Worm (Caenorhabditis elegans): ENCODE results near the gene F32D8.15.

F32D8.15 gene

DNA sequence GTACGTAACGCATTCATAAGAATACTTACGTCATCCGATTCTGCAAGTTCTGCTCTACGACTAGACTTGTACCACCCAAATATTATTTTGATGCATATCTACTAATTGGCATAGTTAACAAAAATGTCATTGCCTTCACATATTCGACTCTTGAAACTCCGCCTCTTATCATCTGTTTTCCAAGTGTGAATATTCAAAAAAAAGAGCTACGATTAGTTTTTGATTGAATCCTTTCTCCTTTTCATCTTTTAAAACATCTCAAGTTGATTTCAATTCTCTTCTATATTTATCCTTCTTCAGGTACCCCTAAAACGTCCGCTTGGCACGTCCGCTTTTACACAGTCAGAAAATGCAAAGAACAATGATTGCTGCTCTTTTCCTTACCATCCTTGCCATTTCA lies 44.1 kb downstream of the F32D8.15 start, which contains the start of gene F17C11.2:
Gene F17C11.2, plus strand, starts transcription at position 301 of the 400 bp plus-strand sequence.
- TF ChIP-seq aha-1 (tag) = peak; percentile 38
- TF ChIP-seq nhr-41 (GFP tag; IDR thresholded peaks at IDR 0.05) = no peak
- TF ChIP-seq F44E2.7 (GFP tag; IDR thresholded peaks at IDR 0.05) = no peak
- no peak for TF ChIP-seq zag-1 (tag; optimal IDR thresholded peaks at IDR 0.05)

DNA sequence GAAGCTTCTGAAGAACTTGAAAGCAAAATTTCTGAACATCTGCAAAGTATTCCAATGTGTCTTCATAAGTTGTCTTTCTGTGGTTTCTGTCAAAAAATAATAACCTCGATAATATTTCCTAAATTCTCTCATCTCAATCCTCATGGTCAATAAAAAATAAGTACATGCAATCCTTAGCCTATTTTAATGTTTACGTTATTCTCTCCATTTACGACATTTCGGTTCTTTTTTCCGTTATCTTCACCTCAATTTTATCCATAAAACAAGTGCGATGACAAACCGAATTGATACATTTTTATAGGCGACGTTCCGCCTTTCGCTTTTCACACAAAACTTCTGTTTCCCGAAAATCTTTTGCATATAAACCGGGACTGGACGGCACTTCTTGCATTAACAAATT lies 45.7 kb downstream of the F32D8.15 start, which contains the start of gene col-153:
Gene col-153, plus strand, starts transcription at position 301 of the 400 bp plus-strand sequence.
- TF ChIP-seq F49E8.2 (tag; optimal IDR thresholded peaks at IDR 0.05; ENCODE audit: borderline replicate concordance) = no peak
- no peak for TF ChIP-seq ZK546.5 (tag; optimal IDR thresholded peaks at IDR 0.05)
- no peak for TF ChIP-seq mdt-29 (GFP tag; IDR thresholded peaks at IDR 0.05)
- TF ChIP-seq nhr-48 (tag; optimal IDR thresholded peaks at IDR 0.05) = no peak

DNA sequence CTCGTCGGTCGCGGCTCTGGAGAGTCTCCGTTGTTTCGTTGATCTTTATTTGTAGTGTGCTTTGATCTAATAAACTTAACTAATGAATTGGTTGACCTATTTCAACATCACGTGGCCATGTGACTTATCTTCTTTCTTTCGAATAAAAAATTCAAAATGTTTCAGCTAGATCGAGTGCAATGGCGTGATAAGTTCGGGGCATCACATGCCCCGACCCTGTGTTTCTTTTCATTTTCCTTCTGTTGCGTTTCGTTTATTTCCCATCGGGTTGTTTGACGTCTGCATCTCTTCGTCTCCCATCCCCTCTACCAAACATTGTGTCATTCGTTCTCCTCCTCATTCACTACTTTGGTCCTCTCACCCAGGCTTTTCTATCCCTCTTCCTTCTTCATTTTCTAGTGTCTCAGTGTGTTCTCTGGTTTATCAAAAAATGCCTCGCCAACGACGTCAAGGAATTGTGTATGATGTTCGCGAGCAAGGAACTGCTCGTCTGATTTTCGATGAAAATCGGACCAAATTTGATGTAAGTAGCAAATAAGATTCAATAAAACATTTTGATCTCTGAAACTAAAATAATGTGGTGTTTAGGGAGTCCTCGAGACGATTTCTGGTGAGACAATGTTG lies 47.9 kb downstream of the F32D8.15 start, which contains the start of gene F17C11.4:
Gene F17C11.4, plus strand, starts transcription at position 206 of the 624 bp plus-strand sequence.
- TF ChIP-seq F10B5.3 (tag; optimal IDR thresholded peaks at IDR 0.05) (no peak), nhr-48 (tag; optimal IDR thresholded peaks at IDR 0.05) (peak; percentile 84), ceh-20 (GFP tag; IDR thresholded peaks at IDR 0.05) (0 out of 2 replicates have a peak, but pooled peaks have one; percentile 12), php-3 (GFP tag; IDR thresholded peaks at IDR 0.05) (peak; percentile 62; the same call in 1 of the 2 replicates), nhr-28 (tag; optimal IDR thresholded peaks at IDR 0.05) (peak; percentile 96), lin-39 (tag; optimal IDR thresholded peaks at IDR 0.05) (no peak), nhr-6 (tag; optimal IDR thresholded peaks at IDR 0.05) (peak; percentile 33), aha-1 (tag) (peak; percentile 99), ctbp-1 (GFP tag; IDR thresholded peaks at IDR 0.05) (peak; percentile 41), egl-27 (tag; optimal IDR thresholded peaks at IDR 0.05) (no peak), ama-1 (optimal IDR thresholded peaks at IDR 0.05) (peak; percentile 82), spr-3 (GFP tag; optimal IDR thresholded peaks at IDR 0.05) (no peak), mxl-2 (GFP tag; conservative IDR thresholded peaks at IDR 0.05) (peak; percentile 60; the same call in 1 of the 2 replicates), tra-1 (GFP tag; IDR thresholded peaks at IDR 0.05) (peak; percentile 65; the same call in 1 of the 2 replicates), mdl-1 (tag; optimal IDR thresholded peaks at IDR 0.05) (peak in 1 of 2 experiments; percentile 87), F37D6.2 (tag; optimal IDR thresholded peaks at IDR 0.05) (no peak), daf-16 (GFP tag; optimal IDR thresholded peaks at IDR 0.05) (peak in 1 of 2 experiments; percentile 76), daf-16 (tag; optimal IDR thresholded peaks at IDR 0.05) (peak; percentile 80), mdt-29 (GFP tag; IDR thresholded peaks at IDR 0.05) (peak; percentile 84), snpc-1.2 (GFP tag; IDR thresholded peaks at IDR 0.05) (no peak), dmd-8 (GFP tag; IDR thresholded peaks at IDR 0.05) (no peak), nhr-111 (GFP tag; optimal IDR thresholded peaks at IDR 0.05) (no peak), hlh-11 (tag; optimal IDR thresholded peaks at IDR 0.05) (peak; percentile 93), mxl-3 (GFP tag; optimal IDR thresholded peaks at IDR 0.05) (peak; percentile 59), dpl-1 (GFP tag; optimal IDR thresholded peaks at IDR 0.05) (peak; percentile 38), T20F7.1 (GFP tag; optimal IDR thresholded peaks at IDR 0.05) (peak; percentile 64), set-16 (GFP tag; IDR thresholded peaks at IDR 0.05) (0 out of 2 replicates have a peak, but pooled peaks have one; percentile 16), daf-8 (GFP tag; IDR thresholded peaks at IDR 0.05) (no peak), zip-11 (GFP tag; IDR thresholded peaks at IDR 0.05) (no peak), aly-2 (tag; optimal IDR thresholded peaks at IDR 0.05) (no peak), mep-1 (tag; optimal IDR thresholded peaks at IDR 0.05) (peak; percentile 72), ceh-82 (tag; optimal IDR thresholded peaks at IDR 0.05) (no peak), lsy-2 (tag; optimal IDR thresholded peaks at IDR 0.05) (peak; percentile 60 to 77), F49E8.2 (tag; optimal IDR thresholded peaks at IDR 0.05; ENCODE audit: borderline replicate concordance) (no peak), lin-38 (GFP tag; IDR thresholded peaks at IDR 0.05) (peak; percentile 47), zip-2 (tag; optimal IDR thresholded peaks at IDR 0.05) (no peak), ceh-32 (tag; optimal IDR thresholded peaks at IDR 0.05; ENCODE audit: poor library complexity) (peak; percentile 52), hif-1 (tag; optimal IDR thresholded peaks at IDR 0.05) (peak; percentile 41 to 74), lin-29 (GFP tag; IDR thresholded peaks at IDR 0.05) (no peak), nhr-76 (tag; optimal IDR thresholded peaks at IDR 0.05) (peak; percentile 62), gei-8 (GFP tag; optimal IDR thresholded peaks at IDR 0.05) (no peak), dve-1 (tag; optimal IDR thresholded peaks at IDR 0.05; ENCODE audit: insufficient read depth) (peak; percentile 74)
